Worm (Caenorhabditis elegans): ENCODE results near the gene srg-37.

DNA sequence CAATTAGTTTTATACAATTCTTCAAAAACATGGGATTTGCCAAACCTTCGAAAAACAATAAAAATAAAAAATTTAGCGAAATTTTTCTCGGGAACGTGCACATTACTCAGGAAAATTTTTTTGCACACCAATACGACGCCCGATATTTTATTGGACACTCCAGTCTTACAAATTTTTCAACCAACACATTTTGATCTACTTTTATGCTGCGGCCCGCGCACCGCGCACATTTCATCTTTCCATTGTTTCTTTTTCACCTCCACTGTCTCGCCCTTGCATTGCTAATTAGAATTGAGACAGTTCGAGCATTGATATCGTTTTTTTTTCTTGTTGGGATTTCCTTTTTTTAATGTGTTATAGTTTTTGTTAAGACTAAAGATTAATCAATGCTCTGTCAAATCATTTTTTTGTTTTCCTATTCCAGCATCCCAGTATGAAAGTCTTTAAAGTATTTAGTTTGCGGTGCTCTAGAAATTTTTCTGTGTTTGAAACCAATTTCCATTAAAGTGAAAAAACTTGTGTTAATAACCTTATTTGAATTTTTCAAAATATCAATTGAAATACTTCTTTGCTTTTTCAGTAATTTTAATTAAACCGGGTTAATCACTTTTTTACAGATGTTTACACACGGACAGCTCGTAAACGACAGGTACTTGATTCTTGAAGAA is 12.7 kb upstream of the srg-37 start, which contains the start of gene K04C1.5:
- no peak for TF ChIP-seq snpc-4 (tag; optimal IDR thresholded peaks at IDR 0.05)
- TF ChIP-seq ztf-11 (tag; optimal IDR thresholded peaks at IDR 0.05): no peak
- TF ChIP-seq R02D3.7 (tag; optimal IDR thresholded peaks at IDR 0.05): no peak
- no peak for TF ChIP-seq aly-2 (tag; optimal IDR thresholded peaks at IDR 0.05)
- TF ChIP-seq zag-1 (tag; optimal IDR thresholded peaks at IDR 0.05): no peak
- no peak for TF ChIP-seq lin-13 (GFP tag; optimal IDR thresholded peaks at IDR 0.05)
- TF ChIP-seq unc-55 (GFP tag; optimal IDR thresholded peaks at IDR 0.05): no peak
- TF ChIP-seq fos-1 (tag; optimal IDR thresholded peaks at IDR 0.05): no peak
- no peak for TF ChIP-seq lin-39 (tag; optimal IDR thresholded peaks at IDR 0.05)

Measured in whole organism, L2 larva.